Worm (Caenorhabditis elegans) whole organism, L4 larva: ENCODE measurements around the gene nas-15.

Experiments used
- F26F4.8 ChIP-seq: fragments of 200-800 bp; sonication (Bioruptor generic); conservative IDR thresholded peaks from 2 replicates; pipeline ENCODE4 v1.3.6; 2022; ENCODE audit warnings: missing genetic modification characterization, missing compliant biosample characterization
- hif-1 ChIP-seq, 2 experiments: sonication (generic microtip); optimal IDR thresholded peaks; 2 replicates each; lab custom pipeline; 2016 to 2017; ENCODE audit warnings: missing compliant biosample characterization in 2 of 2, missing genetic modification characterization in 2 of 2, missing genetic modification reagents in 2 of 2, missing genotype in 2 of 2, mild to moderate bottlenecking in 1 of 2

DNA sequence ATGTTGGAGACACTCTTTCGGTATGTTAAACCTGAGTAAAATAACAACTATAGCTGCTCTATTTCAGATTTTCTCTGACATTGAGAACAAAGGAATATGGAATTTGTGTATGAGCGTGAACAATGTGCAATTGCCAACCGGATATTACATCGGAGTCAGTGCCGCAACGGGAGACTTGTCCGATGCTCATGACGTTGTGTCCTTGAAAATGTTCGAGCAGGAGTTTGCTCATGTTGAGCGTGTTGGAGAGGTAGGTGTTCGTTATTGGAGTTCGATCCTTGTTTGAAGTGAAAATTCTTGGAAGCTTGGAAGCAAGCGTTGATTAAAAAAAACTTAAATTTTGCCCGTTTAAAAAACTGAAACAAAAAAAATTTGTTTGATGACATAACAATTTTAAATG is 8.0 kb upstream of the nas-15 start:
- TF ChIP-seq F26F4.8 (GFP tag; lab: Robert Waterston, UW) (no peak), hif-1 (tag; optimal IDR thresholded peaks at IDR 0.05; lab: Kevin White, UChicago) (no peak)
